Worm (Caenorhabditis elegans) whole organism, L2 larva: ENCODE measurements around the gene F22E5.8.

ENCODE experiments used
- F13H6.1 ChIP-seq: sonication (generic microtip); optimal IDR thresholded peaks from 2 replicates; lab custom pipeline; 2016; ENCODE audit warnings: missing genetic modification characterization, missing compliant biosample characterization
- R02D3.7 ChIP-seq: fragments of 150-350 bp; optimal IDR thresholded peaks from 2 replicates; lab custom pipeline; 2014; ENCODE audit warnings: missing biosample characterization, missing genetic modification characterization
- ama-1 ChIP-seq: fragments of 150-350 bp; optimal IDR thresholded peaks from 2 replicates; lab custom pipeline; 2018; ENCODE audit warnings: inconsistent platforms
- blmp-1 ChIP-seq: sonication (generic microtip); optimal IDR thresholded peaks from 2 replicates; lab custom pipeline; 2017; ENCODE audit warnings: missing genetic modification characterization, mild to moderate bottlenecking, missing compliant biosample characterization, antibody characterized with exemption, moderate library complexity; ENCODE audit not compliant: insufficient read depth
- lin-13 ChIP-seq: fragments of 150-350 bp; optimal IDR thresholded peaks from 2 replicates; lab custom pipeline; 2014; ENCODE audit warnings: missing biosample characterization, missing genetic modification reagents, missing genetic modification characterization
- lin-39 ChIP-seq: fragments of 150-350 bp; optimal IDR thresholded peaks from 2 replicates; lab custom pipeline; 2014; ENCODE audit warnings: missing biosample characterization, missing genetic modification reagents, missing genetic modification characterization
- nhr-11 ChIP-seq: fragments of 150-350 bp; optimal IDR thresholded peaks from 2 replicates; lab custom pipeline; 2014; ENCODE audit warnings: missing biosample characterization, missing genetic modification characterization
- nhr-23 ChIP-seq: fragments of 150-350 bp; optimal IDR thresholded peaks from 2 replicates; lab custom pipeline; 2014; ENCODE audit warnings: missing biosample characterization, missing genetic modification reagents, missing genetic modification characterization
- nhr-77 ChIP-seq: fragments of 150-350 bp; optimal IDR thresholded peaks from 2 replicates; lab custom pipeline; 2014; ENCODE audit warnings: missing biosample characterization, missing genetic modification characterization
- peb-1 ChIP-seq: fragments of 150-350 bp; optimal IDR thresholded peaks from 2 replicates; lab custom pipeline; 2014; ENCODE audit warnings: missing biosample characterization, missing genetic modification characterization
- sma-9 ChIP-seq, 2 experiments: fragments of 150-350 bp in 1 of 2; sonication (generic microtip) in 1 of 2; optimal IDR thresholded peaks; 2 replicates each; lab custom pipeline; 2014 to 2016; ENCODE audit warnings: missing genetic modification characterization in 2 of 2, mild to moderate bottlenecking in 1 of 2, missing biosample characterization in 1 of 2, missing compliant biosample characterization in 1 of 2, missing genetic modification reagents in 1 of 2, moderate library complexity in 1 of 2
- unc-62 ChIP-seq: fragments of 150-350 bp; optimal IDR thresholded peaks from 2 replicates; lab custom pipeline; 2014; ENCODE audit warnings: missing biosample characterization, missing genetic modification reagents, missing genetic modification characterization

- TF ChIP-seq R02D3.7, result no peak
- TF ChIP-seq nhr-23, result no peak
- no peak for TF ChIP-seq nhr-77 (tag; lab: Kevin White, UChicago)
- no peak for TF ChIP-seq ama-1 (lab: Kevin White, UChicago)
- no peak for TF ChIP-seq peb-1 (tag; lab: Kevin White, UChicago)
- TF ChIP-seq sma-9 (GFP tag; optimal IDR thresholded peaks at IDR 0.05; lab: Kevin White, UChicago), result peak; percentile 77
- TF ChIP-seq sma-9 (tag; optimal IDR thresholded peaks at IDR 0.05; lab: Kevin White, UChicago), result no peak
- TF ChIP-seq lin-39 (tag; lab: Kevin White, UChicago), result no peak
- no peak for TF ChIP-seq blmp-1
- peak; percentile 1 for TF ChIP-seq F13H6.1 (tag; lab: Kevin White, UChicago)
- no peak for TF ChIP-seq nhr-11
- no peak for TF ChIP-seq unc-62
- no peak for TF ChIP-seq lin-13 (GFP tag; lab: Kevin White, UChicago)
Measured at ce11 chrII:2677534-2678168, 37.8 kb downstream of the F22E5.8 start, which contains the start of gene F22E5.17.
